Fruit fly (Drosophila melanogaster) whole organism, embryonic: ENCODE data around the gene CG16736.

Experiments
- BtbVII ChIP-seq: fragments of 200-800 bp; sonication (Bioruptor generic); optimal IDR thresholded peaks from 3 replicates; lab custom pipeline; 2017; ENCODE audit warnings: missing biosample characterization, mild to moderate bottlenecking, missing genetic modification characterization
- CG10267 ChIP-seq: fragments of 200-800 bp; sonication (Bioruptor generic); optimal IDR thresholded peaks from 2 replicates; lab custom pipeline; 2018; ENCODE audit warnings: missing biosample characterization, mild to moderate bottlenecking, missing genetic modification characterization, moderate library complexity
- CG11456 ChIP-seq: fragments of 200-800 bp; sonication (Bioruptor generic); IDR thresholded peaks from 3 replicates; pipeline ENCODE4 v1.3.6; 2022; ENCODE audit warnings: missing biosample characterization, missing genetic modification characterization
- CG12155 ChIP-seq: fragments of 200-800 bp; sonication (Bioruptor generic); optimal IDR thresholded peaks from 3 replicates; lab custom pipeline; 2016; ENCODE audit warnings: missing biosample characterization, missing genetic modification characterization
- CG12236 ChIP-seq: fragments of 200-800 bp; sonication (Bioruptor generic); optimal IDR thresholded peaks from 2 replicates; lab custom pipeline; 2016; ENCODE audit warnings: missing biosample characterization, missing genetic modification characterization
- CG14860 ChIP-seq: fragments of 200-800 bp; sonication (Bioruptor generic); IDR thresholded peaks from 3 replicates; pipeline ENCODE4 v1.3.6; 2022; ENCODE audit warnings: missing biosample characterization, missing genetic modification characterization; ENCODE audit not compliant: partially characterized antibody
- CG15601 ChIP-seq: fragments of 200-800 bp; sonication (Bioruptor generic); optimal IDR thresholded peaks from 3 replicates; lab custom pipeline; 2019; ENCODE audit warnings: missing biosample characterization, mild to moderate bottlenecking, missing genetic modification characterization, moderate library complexity
- CG16863 ChIP-seq: fragments of 200-800 bp; sonication (Bioruptor generic); optimal IDR thresholded peaks from 3 replicates; lab custom pipeline; 2016; ENCODE audit warnings: missing biosample characterization, missing genetic modification characterization
- CG18262 ChIP-seq: fragments of 200-800 bp; optimal IDR thresholded peaks from 3 replicates; lab custom pipeline; 2019; ENCODE audit warnings: missing biosample characterization, mild to moderate bottlenecking, missing genetic modification characterization, moderate library complexity
- CG18476 ChIP-seq: fragments of 200-800 bp; sonication (Bioruptor generic); optimal IDR thresholded peaks from 2 replicates; lab custom pipeline; 2016; ENCODE audit warnings: missing biosample characterization, mild to moderate bottlenecking, missing genetic modification characterization
- CG18599 ChIP-seq: fragments of 200-800 bp; sonication (Bioruptor generic); optimal IDR thresholded peaks from 3 replicates; lab custom pipeline; 2017; ENCODE audit warnings: missing biosample characterization, missing genetic modification characterization, mild to moderate bottlenecking, moderate library complexity, missing genetic modification reagents
- CG2678 ChIP-seq: fragments of 200-800 bp; sonication (Bioruptor generic); optimal IDR thresholded peaks from 3 replicates; lab custom pipeline; 2019; ENCODE audit warnings: missing biosample characterization, mild to moderate bottlenecking, missing genetic modification characterization, moderate library complexity
- CG2875 ChIP-seq: fragments of 200-800 bp; sonication (Bioruptor generic); optimal IDR thresholded peaks from 2 replicates; lab custom pipeline; 2017; ENCODE audit warnings: missing biosample characterization, mild to moderate bottlenecking, missing genetic modification characterization, missing genetic modification reagents
- CG30403 ChIP-seq: fragments of 200-800 bp; sonication (Bioruptor generic); optimal IDR thresholded peaks from 3 replicates; lab custom pipeline; 2016; ENCODE audit warnings: missing biosample characterization, missing genetic modification characterization
- CG32532 ChIP-seq: fragments of 200-800 bp; sonication (Bioruptor generic); IDR thresholded peaks from 2 replicates; pipeline ENCODE4 v1.3.6; 2022; ENCODE audit warnings: missing biosample characterization, missing genetic modification characterization
- CG6813 ChIP-seq: fragments of 200-800 bp; sonication (Bioruptor generic); optimal IDR thresholded peaks from 2 replicates; lab custom pipeline; 2017; ENCODE audit warnings: missing biosample characterization, missing genetic modification characterization, mild to moderate bottlenecking, moderate library complexity, missing genetic modification reagents
- CG9727 ChIP-seq: fragments of 200-800 bp; sonication (Bioruptor generic); optimal IDR thresholded peaks from 3 replicates; lab custom pipeline; 2017; ENCODE audit warnings: missing biosample characterization, mild to moderate bottlenecking, missing genetic modification characterization
- CG9876 ChIP-seq: fragments of 200-800 bp; sonication (Bioruptor generic); optimal IDR thresholded peaks from 2 replicates; lab custom pipeline; 2016; ENCODE audit warnings: missing biosample characterization, missing genetic modification characterization
- CTCF ChIP-seq: fragments of 200-800 bp; sonication (Bioruptor generic); optimal IDR thresholded peaks from 2 replicates; lab custom pipeline; 2017; ENCODE audit warnings: missing biosample characterization, mild to moderate bottlenecking, missing genetic modification characterization, moderate library complexity
- Camta ChIP-seq: fragments of 200-800 bp; sonication (Bioruptor generic); optimal IDR thresholded peaks from 2 replicates; lab custom pipeline; 2016; ENCODE audit warnings: missing biosample characterization, missing genetic modification characterization
- Deaf1 ChIP-seq: fragments of 200-800 bp; optimal IDR thresholded peaks from 3 replicates; lab custom pipeline; 2019; ENCODE audit warnings: missing biosample characterization, mild to moderate bottlenecking, missing genetic modification characterization, moderate library complexity
- Fer1 ChIP-seq: fragments of 200-800 bp; sonication (Bioruptor generic); optimal IDR thresholded peaks from 2 replicates; lab custom pipeline; 2017; ENCODE audit warnings: missing biosample characterization, mild to moderate bottlenecking, missing genetic modification characterization
- Gug ChIP-seq: fragments of 200-800 bp; sonication (Bioruptor generic); IDR thresholded peaks from 4 replicates; pipeline ENCODE4 v1.3.6; 2022; ENCODE audit warnings: missing biosample characterization, missing genetic modification characterization
- MESR4 ChIP-seq: fragments of 200-800 bp; sonication (Bioruptor generic); optimal IDR thresholded peaks from 2 replicates; lab custom pipeline; 2018; ENCODE audit warnings: missing biosample characterization, mild to moderate bottlenecking, missing genetic modification characterization, moderate library complexity
- Myb ChIP-seq: fragments of 200-800 bp; sonication (Bioruptor generic); optimal IDR thresholded peaks from 2 replicates; lab custom pipeline; 2016; ENCODE audit warnings: missing biosample characterization, missing genetic modification characterization
- NK7.1 ChIP-seq: fragments of 200-800 bp; sonication (Bioruptor generic); optimal IDR thresholded peaks from 3 replicates; lab custom pipeline; 2016; ENCODE audit warnings: missing biosample characterization, missing genetic modification characterization
- Opbp ChIP-seq: fragments of 200-800 bp; sonication (Bioruptor generic); IDR thresholded peaks from 3 replicates; pipeline ENCODE4 v1.3.6; 2022; ENCODE audit warnings: missing biosample characterization, missing genetic modification characterization; ENCODE audit not compliant: partially characterized antibody
- PHDP ChIP-seq: fragments of 200-800 bp; sonication (Bioruptor generic); optimal IDR thresholded peaks from 3 replicates; lab custom pipeline; 2018; ENCODE audit warnings: missing biosample characterization, mild to moderate bottlenecking, missing genetic modification characterization, moderate library complexity
- Pdp1 ChIP-seq, 2 experiments: fragments of 200-800 bp; sonication (Bioruptor generic); optimal IDR thresholded peaks; 3 replicates each; lab custom pipeline; 2016; ENCODE audit warnings: missing biosample characterization in 2 of 2, missing genetic modification characterization in 2 of 2, mild to moderate bottlenecking in 1 of 2, moderate library complexity in 1 of 2
- Poxn ChIP-seq: fragments of 200-800 bp; sonication (Bioruptor generic); IDR thresholded peaks from 2 replicates; pipeline ENCODE4 v1.3.6; 2022; ENCODE audit warnings: missing biosample characterization, missing genetic modification characterization
- Rx ChIP-seq: fragments of 200-800 bp; sonication (Bioruptor generic); IDR thresholded peaks from 2 replicates; pipeline ENCODE4 v1.3.6; 2022; ENCODE audit warnings: missing biosample characterization, missing genetic modification characterization
- bsh ChIP-seq, 2 experiments: fragments of 200-800 bp; sonication (Bioruptor generic); optimal IDR thresholded peaks; 2 replicates each; lab custom pipeline; 2017 to 2018; ENCODE audit warnings: mild to moderate bottlenecking in 2 of 2, missing biosample characterization in 2 of 2, missing genetic modification characterization in 2 of 2, moderate library complexity in 1 of 2
- cad ChIP-seq: fragments of >200 bp; optimal IDR thresholded peaks from 2 replicates; lab custom pipeline; 2017; ENCODE audit warnings: missing biosample characterization, missing genetic modification characterization
- caup ChIP-seq: fragments of 200-800 bp; sonication (Bioruptor generic); optimal IDR thresholded peaks from 3 replicates; lab custom pipeline; 2017; ENCODE audit warnings: missing biosample characterization, mild to moderate bottlenecking, missing genetic modification characterization, moderate library complexity; ENCODE audit not compliant: severe bottlenecking
- chinmo ChIP-seq: fragments of 200-800 bp; sonication (Bioruptor generic); IDR thresholded peaks from 4 replicates; pipeline ENCODE4 v1.3.6; 2022; ENCODE audit warnings: missing biosample characterization, missing genetic modification characterization; ENCODE audit not compliant: partially characterized antibody
- fd102C ChIP-seq: fragments of 200-800 bp; sonication (Bioruptor generic); optimal IDR thresholded peaks from 2 replicates; lab custom pipeline; 2018; ENCODE audit warnings: missing biosample characterization, mild to moderate bottlenecking, missing genetic modification characterization, moderate library complexity
- gfzf ChIP-seq: fragments of 200-800 bp; sonication (Bioruptor generic); optimal IDR thresholded peaks from 2 replicates; lab custom pipeline; 2016; ENCODE audit warnings: missing biosample characterization, mild to moderate bottlenecking, missing genetic modification characterization, moderate library complexity
- hb ChIP-seq: fragments of 200-800 bp; sonication (Bioruptor generic); IDR thresholded peaks from 3 replicates; pipeline ENCODE4 v1.3.6; 2022; ENCODE audit warnings: missing biosample characterization, missing genetic modification characterization; ENCODE audit not compliant: partially characterized antibody
- inv ChIP-seq: fragments of 200-800 bp; sonication (Bioruptor generic); IDR thresholded peaks from 2 replicates; pipeline ENCODE4 v1.3.6; 2022; ENCODE audit warnings: missing biosample characterization, missing genetic modification characterization; ENCODE audit not compliant: partially characterized antibody
- knrl ChIP-seq: fragments of 200-800 bp; sonication (Bioruptor generic); IDR thresholded peaks from 3 replicates; pipeline ENCODE4 v1.3.6; 2022; ENCODE audit warnings: missing biosample characterization, missing genetic modification characterization; ENCODE audit not compliant: partially characterized antibody
- lab ChIP-seq: fragments of 200-800 bp; sonication (Bioruptor generic); optimal IDR thresholded peaks from 3 replicates; lab custom pipeline; 2017; ENCODE audit warnings: missing biosample characterization, missing genetic modification characterization, mild to moderate bottlenecking, moderate library complexity, missing genetic modification reagents
- lola ChIP-seq, 3 experiments: fragments of >200 bp in 2 of 3; fragments of 200-800 bp in 1 of 3; sonication (Bioruptor generic) in 1 of 3; optimal IDR thresholded peaks; 2 replicates each; lab custom pipeline; 2017 to 2019; ENCODE audit warnings: missing biosample characterization in 3 of 3, missing genetic modification characterization in 3 of 3, mild to moderate bottlenecking in 1 of 3, moderate library complexity in 1 of 3
- mirr ChIP-seq: fragments of 200-800 bp; sonication (Bioruptor generic); optimal IDR thresholded peaks from 3 replicates; lab custom pipeline; 2018; ENCODE audit warnings: missing biosample characterization, mild to moderate bottlenecking, missing genetic modification characterization
- nmo ChIP-seq: fragments of 200-800 bp; sonication (Bioruptor generic); optimal IDR thresholded peaks from 2 replicates; lab custom pipeline; 2018; ENCODE audit warnings: missing biosample characterization, mild to moderate bottlenecking, missing genetic modification characterization, moderate library complexity
- onecut ChIP-seq: fragments of 200-800 bp; sonication (Bioruptor generic); IDR thresholded peaks from 2 replicates; pipeline ENCODE4 v1.3.6; 2022; ENCODE audit warnings: missing biosample characterization, missing genetic modification characterization
- pnt ChIP-seq: fragments of 200-800 bp; sonication (Bioruptor generic); optimal IDR thresholded peaks from 3 replicates; lab custom pipeline; 2016; ENCODE audit warnings: missing biosample characterization, missing genetic modification characterization
- prd ChIP-seq, 3 experiments: fragments of >200 bp in 2 of 3; fragments of 200-800 bp in 1 of 3; sonication (Bioruptor generic) in 1 of 3; optimal IDR thresholded peaks in 2 of 3; IDR thresholded peaks in 1 of 3; 2 replicates in 2 of 3; 3 replicates in 1 of 3; pipeline versions ENCODE4 v1.3.6 to Lab custom; 2017 to 2022; ENCODE audit warnings: missing biosample characterization in 1 of 3, missing genetic modification characterization in 1 of 3
- sisA ChIP-seq: fragments of 200-800 bp; sonication (Bioruptor generic); IDR thresholded peaks from 2 replicates; pipeline ENCODE4 v1.3.6; 2022; ENCODE audit warnings: missing biosample characterization, missing genetic modification characterization
- unpg ChIP-seq: fragments of 200-800 bp; sonication (Bioruptor generic); optimal IDR thresholded peaks from 3 replicates; lab custom pipeline; 2018; ENCODE audit warnings: missing biosample characterization, mild to moderate bottlenecking, missing genetic modification characterization, moderate library complexity

Gene CG16736

dm6 chr3R:9239941-9240400 is 17.5 kb downstream of the CG16736 start (continued):
- TF ChIP-seq lola (GFP tag; optimal IDR thresholded peaks at IDR 0.05; lab: Kevin White, UChicago), result no peak
- TF ChIP-seq inv (GFP tag; lab: Robert Waterston, UW), result peak; percentile 65
- peak; percentile 4 for TF ChIP-seq CG2678 (tag; lab: Kevin White, UChicago)
- no peak for TF ChIP-seq CG18476 (GFP tag; lab: Kevin White, UChicago)
- peak; percentile 83 for TF ChIP-seq MESR4
- peak in 1 of 2 experiments; percentile 17 for TF ChIP-seq bsh (GFP tag; optimal IDR thresholded peaks at IDR 0.05; lab: Kevin White, UChicago)
- TF ChIP-seq prd (optimal IDR thresholded peaks at IDR 0.05; lab: Kevin White, UChicago), result no peak
- TF ChIP-seq prd (GFP tag; IDR thresholded peaks at IDR 0.05; lab: Robert Waterston, UW), result no peak
- no peak for TF ChIP-seq CG32532 (GFP tag; lab: Robert Waterston, UW)
- no peak for TF ChIP-seq PHDP (tag; lab: Kevin White, UChicago)
- no peak for TF ChIP-seq CG18599 (GFP tag; lab: Kevin White, UChicago)
- TF ChIP-seq CG18262, result peak; percentile 25
- peak; percentile 97 for TF ChIP-seq chinmo (GFP tag; lab: Robert Waterston, UW)
- TF ChIP-seq nmo (GFP tag; lab: Kevin White, UChicago), result peak; percentile 36
- no peak for TF ChIP-seq CG16863 (GFP tag; lab: Kevin White, UChicago)
- no peak for TF ChIP-seq lab (GFP tag; lab: Kevin White, UChicago)
- peak; percentile 78 for TF ChIP-seq Opbp (GFP tag; lab: Robert Waterston, UW)
- no peak for TF ChIP-seq NK7.1 (GFP tag; lab: Kevin White, UChicago)
- peak; percentile 76 for TF ChIP-seq CTCF (GFP tag; lab: Kevin White, UChicago)
- peak in 1 of 2 experiments; percentile 52 for TF ChIP-seq Pdp1 (GFP tag; optimal IDR thresholded peaks at IDR 0.05; lab: Kevin White, UChicago)
- no peak for TF ChIP-seq unpg (GFP tag; lab: Kevin White, UChicago)
- TF ChIP-seq CG9876 (GFP tag; lab: Kevin White, UChicago), result no peak
- peak; percentile 22 for TF ChIP-seq Fer1
- no peak for TF ChIP-seq fd102C (GFP tag; lab: Kevin White, UChicago)
- TF ChIP-seq Gug (GFP tag; lab: Robert Waterston, UW), result no peak
- no peak for TF ChIP-seq CG2875
- peak; percentile 77 for TF ChIP-seq knrl
- TF ChIP-seq sisA (GFP tag; lab: Robert Waterston, UW), result no peak
- TF ChIP-seq CG11456 (GFP tag; lab: Robert Waterston, UW), result no peak
- no peak for TF ChIP-seq Rx (GFP tag; lab: Robert Waterston, UW)
- TF ChIP-seq Poxn (GFP tag; lab: Robert Waterston, UW), result no peak
- no peak for TF ChIP-seq CG6813 (GFP tag; lab: Kevin White, UChicago)
- peak; percentile 66 for TF ChIP-seq CG10267 (tag; lab: Kevin White, UChicago)
- peak; percentile 71 for TF ChIP-seq CG14860 (GFP tag; lab: Robert Waterston, UW)
- no peak for TF ChIP-seq onecut (GFP tag; lab: Robert Waterston, UW)
- TF ChIP-seq BtbVII (GFP tag; lab: Kevin White, UChicago), result no peak
- TF ChIP-seq hb (GFP tag; lab: Robert Waterston, UW), result peak; percentile 58; the same call in 1 of the 3 replicates
- peak; percentile 56 for TF ChIP-seq Deaf1 (tag; lab: Kevin White, UChicago)
- TF ChIP-seq caup (GFP tag; lab: Kevin White, UChicago), result no peak
- no peak for TF ChIP-seq cad (GFP tag; lab: Kevin White, UChicago)
- peak; percentile 13 for TF ChIP-seq CG30403 (GFP tag; lab: Kevin White, UChicago)
- TF ChIP-seq CG15601 (tag; lab: Kevin White, UChicago), result peak; percentile 14
- peak; percentile 52 for TF ChIP-seq gfzf (GFP tag; lab: Kevin White, UChicago)
- TF ChIP-seq pnt (GFP tag; lab: Kevin White, UChicago), result no peak
- peak; percentile 94 for TF ChIP-seq Myb (GFP tag; lab: Kevin White, UChicago)
- TF ChIP-seq mirr, result no peak
- TF ChIP-seq CG9727 (GFP tag; lab: Kevin White, UChicago), result peak; percentile 16
- no peak for TF ChIP-seq CG12155 (GFP tag; lab: Kevin White, UChicago)
- TF ChIP-seq Camta, result no peak
- no peak for TF ChIP-seq CG12236 (GFP tag; lab: Kevin White, UChicago)
